Fruit fly (Drosophila melanogaster) S2 (cell line): ENCODE results near the gene Vps13D.

ENCODE experiments used
- CG8478 ChIP-seq: fragments of >200 bp; optimal IDR thresholded peaks from 2 replicates; lab custom pipeline; 2018
- CTCF ChIP-seq, 2 experiments: fragments of >200 bp; optimal IDR thresholded peaks; 2 replicates each; lab custom pipeline; 2018

DNA sequence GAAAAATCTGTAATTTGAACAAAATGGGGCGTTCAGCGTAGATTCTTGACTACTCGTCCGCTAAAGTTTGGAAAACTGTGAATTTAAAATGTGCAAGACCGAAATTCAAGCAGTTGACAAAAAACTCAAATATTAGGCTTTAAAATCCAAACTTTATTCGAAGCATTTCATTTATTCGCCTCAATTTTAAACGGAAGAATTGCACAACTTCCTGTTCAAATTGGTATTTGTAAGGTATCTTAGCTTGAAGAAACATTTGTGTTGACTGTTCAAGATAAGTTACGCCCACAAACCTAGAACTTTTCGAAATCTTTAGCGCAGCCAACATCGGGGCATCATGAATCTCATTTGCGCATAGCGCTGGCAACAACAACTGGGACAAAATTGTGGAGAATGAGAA lies 23.8 kb downstream of the Vps13D start, which contains the start of gene CG32106:
- TF ChIP-seq CTCF (optimal IDR thresholded peaks at IDR 0.05; lab: Kevin White, UChicago) = no peak
- TF ChIP-seq CG8478 (lab: Kevin White, UChicago) = no peak
